Worm (Caenorhabditis elegans): ENCODE data around the gene glt-4.

The glt-4 gene

DNA sequence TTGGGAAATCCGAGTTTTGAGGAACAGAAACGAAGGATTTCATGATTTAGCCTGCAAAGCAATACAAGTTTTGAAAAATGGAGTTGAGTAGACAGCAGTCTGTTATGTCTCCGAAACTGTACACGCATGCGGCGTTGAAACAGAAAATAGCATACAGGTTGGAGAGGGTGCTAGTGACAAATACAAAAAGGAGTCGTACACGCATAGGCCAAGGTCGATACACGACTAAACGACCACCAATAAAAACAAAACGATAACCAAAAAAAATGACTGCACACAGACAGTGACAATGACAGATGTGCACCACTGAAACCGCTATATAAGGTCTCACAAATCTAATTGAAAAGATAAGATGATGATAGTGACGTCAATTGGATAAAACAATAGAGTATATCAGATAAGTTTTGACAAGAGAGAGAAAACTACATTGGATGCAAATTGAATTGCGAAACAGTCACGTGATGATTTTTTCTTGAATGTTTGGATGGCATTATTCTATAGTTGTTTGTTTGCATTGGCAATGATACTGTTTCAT, 45.7 kb downstream of the glt-4 start, which contains the start of gene fah-1 (continued):
- TF ChIP-seq nhr-19 (GFP tag; conservative IDR thresholded peaks at IDR 0.05) (peak; percentile 43), unc-62 (GFP tag; optimal IDR thresholded peaks at IDR 0.05) (no peak), swsn-7 (tag; optimal IDR thresholded peaks at IDR 0.05) (peak; percentile 27), elt-2 (tag; optimal IDR thresholded peaks at IDR 0.05) (peak; percentile 43), nhr-11 (tag; optimal IDR thresholded peaks at IDR 0.05) (no peak), pax-3 (tag; optimal IDR thresholded peaks at IDR 0.05) (no peak), zip-4 (GFP tag; optimal IDR thresholded peaks at IDR 0.05) (peak; percentile 38), mdl-1 (tag; optimal IDR thresholded peaks at IDR 0.05) (peak in 1 of 2 experiments; percentile 3), efl-3 (GFP tag; optimal IDR thresholded peaks at IDR 0.05) (no peak), unc-30 (tag; optimal IDR thresholded peaks at IDR 0.05) (no peak), ces-1 (GFP tag; optimal IDR thresholded peaks at IDR 0.05) (no peak), hlh-4 (tag; optimal IDR thresholded peaks at IDR 0.05) (no peak), hlh-17 (GFP tag; optimal IDR thresholded peaks at IDR 0.05; ENCODE audit: borderline replicate concordance) (no peak), ceh-90 (tag; optimal IDR thresholded peaks at IDR 0.05) (no peak), Y116A8C.19 (tag; optimal IDR thresholded peaks at IDR 0.05; ENCODE audit: borderline replicate concordance) (no peak), sup-37 (GFP tag; optimal IDR thresholded peaks at IDR 0.05) (no peak), nhr-90 (tag; optimal IDR thresholded peaks at IDR 0.05; ENCODE audit: poor library complexity) (peak; percentile 84), dpl-1 (GFP tag; optimal IDR thresholded peaks at IDR 0.05) (peak in 1 of 3 experiments; percentile 16), ztf-11 (tag; optimal IDR thresholded peaks at IDR 0.05) (no peak), irx-1 (tag; optimal IDR thresholded peaks at IDR 0.05) (no peak), blmp-1 (tag; optimal IDR thresholded peaks at IDR 0.05) (peak; percentile 37), nhr-76 (tag; optimal IDR thresholded peaks at IDR 0.05) (no peak), jun-1 (tag; optimal IDR thresholded peaks at IDR 0.05) (no peak), nhr-71 (tag; optimal IDR thresholded peaks at IDR 0.05) (peak; percentile 85), isw-1 (GFP tag; IDR thresholded peaks at IDR 0.05) (no peak), ceh-8 (GFP tag; optimal IDR thresholded peaks at IDR 0.05) (no peak), C04F5.9 (tag; optimal IDR thresholded peaks at IDR 0.05) (no peak), unc-98 (GFP tag; IDR thresholded peaks at IDR 0.05) (no peak), lir-3 (tag; optimal IDR thresholded peaks at IDR 0.05; ENCODE audit: poor library complexity) (no peak), aly-2 (tag; optimal IDR thresholded peaks at IDR 0.05) (no peak)

DNA sequence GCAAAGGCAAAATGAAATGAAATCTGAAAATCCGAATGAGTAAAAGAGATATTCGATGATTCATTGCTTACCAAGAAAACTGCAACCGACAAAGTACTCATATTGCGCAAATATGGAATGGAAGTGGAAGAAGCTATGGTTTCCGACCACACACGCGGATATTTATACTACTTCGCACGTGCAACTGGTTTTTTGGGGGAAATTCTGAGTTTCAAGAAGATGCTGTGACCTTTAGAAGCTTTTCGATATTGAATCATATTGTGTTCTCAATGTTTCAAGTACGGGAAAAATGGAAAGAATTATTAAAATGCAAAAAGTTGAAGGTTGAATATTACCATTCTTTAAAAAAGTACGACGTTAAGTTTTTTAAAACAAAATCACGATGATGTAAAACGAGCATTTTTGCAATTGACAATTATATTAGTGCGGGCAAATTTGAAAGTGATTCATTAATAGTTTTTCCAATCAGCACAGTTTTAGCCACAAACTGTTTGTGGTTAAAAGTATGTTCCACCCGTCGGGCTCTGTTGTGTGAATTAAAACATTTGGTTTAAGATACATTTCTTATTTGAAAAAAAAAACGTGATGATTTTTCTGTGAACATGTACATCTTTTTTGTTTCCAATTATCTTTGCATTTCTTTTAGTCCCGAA, 47.7 kb downstream of the glt-4 start, which contains the start of the genes grl-6 and K10C2.6:
Gene grl-6, minus strand, starts transcription at position 101 of the 653 bp plus-strand sequence.
Gene K10C2.6, plus strand, starts transcription at position 603 of the 653 bp plus-strand sequence.
- TF ChIP-seq nhr-84 (tag; optimal IDR thresholded peaks at IDR 0.05) (no peak), zip-4 (GFP tag; optimal IDR thresholded peaks at IDR 0.05) (no peak), nhr-47 (tag; optimal IDR thresholded peaks at IDR 0.05) (no peak), ztf-4 (tag; optimal IDR thresholded peaks at IDR 0.05) (no peak)

DNA sequence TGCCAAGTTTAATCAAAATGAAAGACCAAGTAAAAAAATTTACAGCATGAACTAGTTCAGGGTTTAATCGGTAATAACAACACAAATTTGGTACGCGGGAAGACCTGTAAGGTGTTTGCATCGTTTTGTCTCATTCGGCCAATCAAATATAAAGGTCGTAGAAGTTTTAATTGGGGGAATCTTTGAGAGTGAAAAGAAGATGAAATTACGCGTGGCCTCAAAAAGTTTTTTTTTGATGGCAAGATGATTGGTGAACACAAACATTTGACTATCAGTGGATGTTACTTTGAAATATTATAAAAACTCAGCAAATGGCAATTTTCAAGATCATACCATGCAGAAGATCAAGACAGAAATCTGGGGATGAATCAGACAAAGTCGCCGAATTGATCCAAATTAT, 51.9 kb downstream of the glt-4 start, which contains the start of gene nas-33:
Gene nas-33, minus strand, starts transcription at position 101 of the 400 bp plus-strand sequence.
- TF ChIP-seq lin-39 (tag; optimal IDR thresholded peaks at IDR 0.05) (no peak), unc-130 (tag; optimal IDR thresholded peaks at IDR 0.05) (no peak), C04F5.9 (tag; optimal IDR thresholded peaks at IDR 0.05) (no peak), xbp-1 (tag; optimal IDR thresholded peaks at IDR 0.05) (no peak), lin-15B (tag; optimal IDR thresholded peaks at IDR 0.05) (no peak), ama-1 (optimal IDR thresholded peaks at IDR 0.05) (no peak)

All from whole organism, L1 larva.